Fruit fly (Drosophila melanogaster) whole organism, pupa: ENCODE data around the gene Osi23.

Source experiments
- CG10348 ChIP-seq: fragments of 200-800 bp; sonication (Bioruptor generic); IDR thresholded peaks from 2 replicates; pipeline ENCODE4 v1.3.6; 2022; ENCODE audit warnings: missing biosample characterization, missing genetic modification characterization
- CG13204 ChIP-seq: fragments of 200-800 bp; sonication (Bioruptor generic); optimal IDR thresholded peaks from 2 replicates; lab custom pipeline; 2018; ENCODE audit warnings: missing biosample characterization, mild to moderate bottlenecking, missing genetic modification characterization, moderate library complexity
- CG32121 ChIP-seq: fragments of 200-800 bp; sonication (Bioruptor generic); IDR thresholded peaks from 2 replicates; pipeline ENCODE4 v1.3.6; 2022; ENCODE audit warnings: missing biosample characterization, missing genetic modification characterization
- CG4496 ChIP-seq: fragments of 200-800 bp; sonication (Bioruptor generic); IDR thresholded peaks from 3 replicates; pipeline ENCODE4 v1.3.6; 2022; ENCODE audit warnings: missing biosample characterization, missing genetic modification characterization
- CG9948 ChIP-seq: fragments of 200-800 bp; sonication (Bioruptor generic); optimal IDR thresholded peaks from 2 replicates; lab custom pipeline; 2018; ENCODE audit warnings: missing biosample characterization, mild to moderate bottlenecking, missing genetic modification characterization, moderate library complexity
- D1 ChIP-seq: fragments of 200-800 bp; sonication (Bioruptor generic); optimal IDR thresholded peaks from 2 replicates; lab custom pipeline; 2018; ENCODE audit warnings: missing biosample characterization, mild to moderate bottlenecking, missing genetic modification characterization, moderate library complexity
- EcR ChIP-seq: fragments of 200-800 bp; sonication (Bioruptor generic); optimal IDR thresholded peaks from 3 replicates; lab custom pipeline; 2019; ENCODE audit warnings: missing biosample characterization, missing genetic modification characterization, mild to moderate bottlenecking, moderate library complexity, missing genetic modification reagents
- Ets98B ChIP-seq: fragments of 200-800 bp; sonication (Bioruptor generic); IDR thresholded peaks from 2 replicates; pipeline ENCODE4 v1.3.6; 2022; ENCODE audit warnings: missing biosample characterization, missing genetic modification characterization
- Pif1A ChIP-seq: fragments of 200-800 bp; sonication (Bioruptor generic); optimal IDR thresholded peaks from 3 replicates; lab custom pipeline; 2016; ENCODE audit warnings: missing biosample characterization, missing genetic modification characterization
- Pif1B ChIP-seq: fragments of 200-800 bp; sonication (Bioruptor generic); optimal IDR thresholded peaks from 3 replicates; lab custom pipeline; 2016; ENCODE audit warnings: missing biosample characterization, missing genetic modification characterization
- Snoo ChIP-seq: fragments of 200-800 bp; sonication (Bioruptor generic); optimal IDR thresholded peaks from 3 replicates; lab custom pipeline; 2017; ENCODE audit warnings: missing biosample characterization, mild to moderate bottlenecking, missing genetic modification characterization, inconsistent platforms
- fd96Ca ChIP-seq: fragments of 200-800 bp; sonication (Bioruptor generic); IDR thresholded peaks from 3 replicates; pipeline ENCODE4 v1.3.6; 2022; ENCODE audit warnings: missing biosample characterization, missing genetic modification characterization

DNA sequence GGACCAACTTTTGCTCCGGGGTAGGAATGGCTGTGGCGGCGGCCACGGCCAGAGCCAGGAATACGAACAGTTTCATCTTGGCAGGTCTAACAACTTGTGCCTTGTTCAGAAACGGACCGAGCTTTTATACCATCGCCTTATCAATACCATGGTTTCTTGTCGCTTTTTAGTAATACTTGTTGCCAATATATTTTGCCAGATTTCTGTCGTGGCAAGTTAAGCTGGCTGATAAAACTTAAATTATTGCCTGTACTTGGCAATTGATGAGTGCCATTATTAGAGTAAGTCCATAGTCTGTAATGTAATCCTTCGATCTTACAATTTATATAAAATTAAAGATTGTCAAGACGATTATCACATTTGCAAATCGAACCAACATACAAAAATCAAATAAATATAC, 43.0 kb upstream of the Osi23 start, which contains the start of gene Jon99Fii:
- TF ChIP-seq CG13204 (GFP tag; lab: Kevin White, UChicago) (no peak), CG4496 (GFP tag; lab: Robert Waterston, UW) (no peak), CG9948 (tag; lab: Kevin White, UChicago) (no peak), CG32121 (GFP tag; lab: Robert Waterston, UW) (no peak), D1 (tag; lab: Kevin White, UChicago) (no peak), CG10348 (GFP tag; lab: Robert Waterston, UW) (no peak), Pif1B (GFP tag; lab: Kevin White, UChicago) (no peak), fd96Ca (GFP tag; lab: Robert Waterston, UW) (no peak), Ets98B (GFP tag; lab: Robert Waterston, UW) (no peak), Pif1A (GFP tag; lab: Kevin White, UChicago) (no peak), Snoo (tag; lab: Kevin White, UChicago) (no peak), EcR (no peak)
